Worm (Caenorhabditis elegans) whole organism, mixed stage, embryonic: ENCODE data around the gene nspe-6.

Experiments
- ceh-43 ChIP-seq: fragments of 200-800 bp; sonication (Bioruptor generic); optimal IDR thresholded peaks from 2 replicates; lab custom pipeline; 2018; ENCODE audit warnings: mild to moderate bottlenecking, missing genetic modification characterization, moderate library complexity, missing compliant biosample characterization
- elt-1 ChIP-seq: sonication (generic microtip); optimal IDR thresholded peaks from 2 replicates; lab custom pipeline; 2017; ENCODE audit warnings: missing genetic modification characterization, mild to moderate bottlenecking, missing compliant biosample characterization, antibody characterized with exemption, moderate library complexity, borderline replicate concordance; ENCODE audit not compliant: insufficient read depth
- lin-32 ChIP-seq: fragments of 200-800 bp; sonication (Bioruptor generic); optimal IDR thresholded peaks from 2 replicates; lab custom pipeline; 2018; ENCODE audit warnings: mild to moderate bottlenecking, missing genetic modification characterization, missing compliant biosample characterization
- snpc-4 ChIP-seq: fragments of 150-350 bp; optimal IDR thresholded peaks from 2 replicates; lab custom pipeline; 2014; ENCODE audit warnings: missing biosample characterization, missing genetic modification characterization
- sptf-1 ChIP-seq: sonication (generic microtip); optimal IDR thresholded peaks from 2 replicates; lab custom pipeline; 2017; ENCODE audit warnings: mild to moderate bottlenecking, missing genetic modification characterization, moderate library complexity, missing compliant biosample characterization
- unc-62 ChIP-seq: fragments of 150-350 bp; optimal IDR thresholded peaks from 2 replicates; lab custom pipeline; 2014; ENCODE audit warnings: missing biosample characterization, missing genetic modification reagents, missing genetic modification characterization

DNA sequence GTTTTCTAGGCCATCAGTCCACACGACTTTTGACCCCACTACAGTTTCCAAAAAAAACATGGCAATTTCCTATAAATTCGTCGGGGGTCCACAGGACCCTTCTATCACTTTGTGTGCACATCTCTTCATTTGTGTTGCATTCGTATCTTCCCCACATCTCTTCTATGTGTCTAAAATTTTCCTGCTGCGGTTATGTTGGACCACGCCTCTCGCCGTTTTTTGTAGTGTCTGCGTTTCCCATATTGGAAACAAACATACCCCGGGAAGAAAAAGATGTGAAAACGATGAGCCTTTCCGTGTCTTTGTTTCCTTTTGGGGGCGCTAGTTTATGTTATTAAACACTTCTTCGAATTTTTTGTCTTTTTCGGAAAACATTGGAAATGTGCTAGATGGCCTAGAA is 45.9 kb upstream of the nspe-6 start:
- TF ChIP-seq sptf-1 (tag; lab: Kevin White, UChicago) (no peak), unc-62 (no peak), lin-32 (no peak), ceh-43 (GFP tag; lab: Kevin White, UChicago) (no peak), snpc-4 (tag; lab: Kevin White, UChicago) (no peak), elt-1 (tag; lab: Kevin White, UChicago) (no peak)
